Worm (Caenorhabditis elegans) whole organism, L4/young adult: ENCODE measurements around the gene W01G7.4.

Experiments
- dao-5 ChIP-seq: sonication (generic microtip); optimal IDR thresholded peaks from 2 replicates; lab custom pipeline; 2016; ENCODE audit warnings: missing genotype, missing genetic modification characterization, moderate library complexity, missing compliant biosample characterization
- him-1 ChIP-seq: sonication (generic microtip); optimal IDR thresholded peaks from 2 replicates; lab custom pipeline; 2016; ENCODE audit warnings: missing genotype, missing genetic modification reagents, missing genetic modification characterization, missing compliant biosample characterization

DNA sequence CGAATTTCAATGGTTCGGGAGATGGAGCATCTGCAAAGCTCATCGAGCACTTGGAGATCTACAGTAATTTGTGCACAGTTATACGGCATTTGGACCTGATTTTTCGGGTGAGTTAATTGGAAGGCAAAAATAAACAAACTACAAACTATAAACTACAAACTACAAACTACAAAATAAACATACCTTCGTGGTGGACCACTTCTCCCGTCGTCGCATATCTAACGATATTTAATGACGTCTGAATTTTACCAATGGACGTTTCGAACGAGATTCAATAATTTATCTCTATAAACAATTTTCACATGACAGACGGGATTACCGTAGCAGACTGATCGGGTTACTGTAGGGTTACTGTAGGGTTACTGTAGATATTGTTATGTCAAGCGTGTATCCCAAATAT is 45.6 kb downstream of the W01G7.4 start:
- no peak for TF ChIP-seq him-1 (tag; lab: Kevin White, UChicago)
- no peak for TF ChIP-seq dao-5 (tag; lab: Kevin White, UChicago)
